Worm (Caenorhabditis elegans) whole organism, L4 larva: ENCODE measurements around the gene F58A4.6.

ENCODE experiments used
- F10B5.3 ChIP-seq: sonication (generic microtip); optimal IDR thresholded peaks from 2 replicates; lab custom pipeline; 2016; ENCODE audit warnings: mild to moderate bottlenecking, missing genetic modification characterization, missing compliant biosample characterization
- F49E8.2 ChIP-seq: sonication (generic microtip); optimal IDR thresholded peaks from 2 replicates; lab custom pipeline; 2016; ENCODE audit warnings: missing compliant biosample characterization, mild to moderate bottlenecking, missing genetic modification characterization, borderline replicate concordance
- Y75B8A.6 ChIP-seq: fragments of 200-800 bp; sonication (Bioruptor generic); IDR thresholded peaks from 2 replicates; pipeline ENCODE4 v1.3.6; 2022; ENCODE audit warnings: missing genetic modification reagents, missing genetic modification characterization, missing compliant biosample characterization
- ZK337.2 ChIP-seq: fragments of 200-800 bp; sonication (Bioruptor generic); IDR thresholded peaks from 2 replicates; pipeline ENCODE4 v1.3.6; 2022; ENCODE audit warnings: missing genetic modification reagents, missing genetic modification characterization, missing compliant biosample characterization
- ama-1 ChIP-seq: fragments of 150-350 bp; optimal IDR thresholded peaks from 2 replicates; lab custom pipeline; 2014; ENCODE audit warnings: inconsistent platforms, mixed read lengths
- ceh-20 ChIP-seq: fragments of 200-800 bp; sonication (Bioruptor generic); IDR thresholded peaks from 2 replicates; pipeline ENCODE4 v1.3.6; 2022; ENCODE audit warnings: missing genetic modification reagents, missing genetic modification characterization, missing compliant biosample characterization
- ceh-32 ChIP-seq: sonication (generic microtip); optimal IDR thresholded peaks from 2 replicates; lab custom pipeline; 2016; ENCODE audit warnings: mild to moderate bottlenecking, missing genetic modification characterization, missing compliant biosample characterization; ENCODE audit not compliant: poor library complexity
- cey-2 ChIP-seq: sonication (generic microtip); optimal IDR thresholded peaks from 3 replicates; lab custom pipeline; 2017; ENCODE audit warnings: missing genetic modification characterization, mild to moderate bottlenecking, missing compliant biosample characterization, antibody characterized with exemption, borderline replicate concordance; ENCODE audit not compliant: insufficient read depth
- ctbp-1 ChIP-seq: fragments of 200-800 bp; sonication (Bioruptor generic); IDR thresholded peaks from 2 replicates; pipeline ENCODE4 v1.3.6; 2022; ENCODE audit warnings: missing genetic modification reagents, missing genetic modification characterization, missing compliant biosample characterization
- daf-16 ChIP-seq, 3 experiments: sonication (generic microtip); optimal IDR thresholded peaks; 2 replicates each; lab custom pipeline; 2016 to 2017; ENCODE audit warnings: missing genetic modification characterization in 3 of 3, missing genetic modification reagents in 3 of 3, mild to moderate bottlenecking in 2 of 3, missing compliant biosample characterization in 2 of 3, missing biosample characterization in 1 of 3, moderate library complexity in 1 of 3
- daf-19 ChIP-seq: fragments of 200-800 bp; sonication (Bioruptor generic); conservative IDR thresholded peaks from 2 replicates; pipeline ENCODE4 v1.3.6; 2022; ENCODE audit warnings: missing genetic modification characterization, missing compliant biosample characterization
- dpl-1 ChIP-seq: fragments of 150-350 bp; optimal IDR thresholded peaks from 2 replicates; lab custom pipeline; 2014; ENCODE audit warnings: missing biosample characterization, missing genetic modification reagents, missing genetic modification characterization
- dve-1 ChIP-seq: sonication (generic microtip); optimal IDR thresholded peaks from 2 replicates; lab custom pipeline; 2017; ENCODE audit warnings: antibody characterized with exemption, mild to moderate bottlenecking, missing genetic modification characterization, missing compliant biosample characterization; ENCODE audit not compliant: insufficient read depth
- egl-43 ChIP-seq: fragments of 200-800 bp; sonication (Bioruptor generic); IDR thresholded peaks from 2 replicates; pipeline ENCODE4 v1.3.6; 2022; ENCODE audit warnings: missing genetic modification reagents, missing genetic modification characterization, missing compliant biosample characterization
- fkh-10 ChIP-seq: fragments of 150-350 bp; optimal IDR thresholded peaks from 2 replicates; lab custom pipeline; 2014; ENCODE audit warnings: missing biosample characterization, missing genetic modification reagents, missing genetic modification characterization
- fos-1 ChIP-seq: fragments of 150-350 bp; optimal IDR thresholded peaks from 2 replicates; lab custom pipeline; 2014; ENCODE audit warnings: missing biosample characterization, missing genetic modification characterization
- hif-1 ChIP-seq, 2 experiments: sonication (generic microtip); optimal IDR thresholded peaks; 2 replicates each; lab custom pipeline; 2016 to 2017; ENCODE audit warnings: missing compliant biosample characterization in 2 of 2, missing genetic modification characterization in 2 of 2, missing genetic modification reagents in 2 of 2, missing genotype in 2 of 2, mild to moderate bottlenecking in 1 of 2
- hlh-30 ChIP-seq: sonication (generic microtip); optimal IDR thresholded peaks from 2 replicates; lab custom pipeline; 2017; ENCODE audit warnings: antibody characterized with exemption, mild to moderate bottlenecking, missing genetic modification characterization, missing compliant biosample characterization; ENCODE audit not compliant: insufficient read depth
- hmg-1.1 ChIP-seq: fragments of 200-800 bp; sonication (Bioruptor generic); IDR thresholded peaks from 2 replicates; pipeline ENCODE4 v1.3.6; 2022; ENCODE audit warnings: missing genetic modification reagents, missing genetic modification characterization, missing compliant biosample characterization
- lin-13 ChIP-seq: fragments of 150-350 bp; optimal IDR thresholded peaks from 2 replicates; lab custom pipeline; 2014; ENCODE audit warnings: missing biosample characterization, missing genetic modification reagents, missing genetic modification characterization
- lin-15B ChIP-seq: fragments of 150-350 bp; sonication (generic microtip); optimal IDR thresholded peaks from 3 replicates; lab custom pipeline; 2014; ENCODE audit warnings: missing biosample characterization, missing genetic modification characterization
- lin-29 ChIP-seq: fragments of 200-800 bp; sonication (Bioruptor generic); IDR thresholded peaks from 2 replicates; pipeline ENCODE4 v1.3.6; 2022; ENCODE audit warnings: missing genetic modification reagents, missing genetic modification characterization, missing compliant biosample characterization
- lin-39 ChIP-seq: fragments of 150-350 bp; optimal IDR thresholded peaks from 2 replicates; lab custom pipeline; 2014; ENCODE audit warnings: missing biosample characterization, missing genetic modification reagents, missing genetic modification characterization
- lir-3 ChIP-seq: sonication (generic microtip); optimal IDR thresholded peaks from 2 replicates; lab custom pipeline; 2016; ENCODE audit warnings: mild to moderate bottlenecking, missing genetic modification characterization, missing compliant biosample characterization
- lsy-2 ChIP-seq, 2 experiments: fragments of 150-350 bp in 1 of 2; sonication (generic microtip) in 1 of 2; optimal IDR thresholded peaks; 2 replicates each; lab custom pipeline; 2014 to 2017; ENCODE audit warnings: missing biosample characterization in 2 of 2, missing genetic modification characterization in 2 of 2
- madf-5 ChIP-seq, 2 experiments: fragments of 200-800 bp; sonication (Bioruptor generic); IDR thresholded peaks; 2 replicates each; pipeline ENCODE4 v1.3.6; 2022; ENCODE audit warnings: missing compliant biosample characterization in 2 of 2, missing genetic modification characterization in 2 of 2
- mdl-1 ChIP-seq, 2 experiments: fragments of 150-350 bp in 1 of 2; sonication (generic microtip) in 1 of 2; optimal IDR thresholded peaks; 2 replicates each; lab custom pipeline; 2014 to 2017; ENCODE audit warnings: missing biosample characterization in 2 of 2, missing genetic modification characterization in 2 of 2
- mes-2 ChIP-seq: sonication (generic microtip); optimal IDR thresholded peaks from 2 replicates; lab custom pipeline; 2016; ENCODE audit warnings: missing genotype, mild to moderate bottlenecking, missing genetic modification characterization, missing compliant biosample characterization; ENCODE audit not compliant: poor library complexity, severe bottlenecking
- mxl-2 ChIP-seq: fragments of 200-800 bp; sonication (Bioruptor generic); conservative IDR thresholded peaks from 2 replicates; pipeline ENCODE4 v1.3.6; 2022; ENCODE audit warnings: missing genetic modification reagents, missing genetic modification characterization, missing compliant biosample characterization
- mxl-3 ChIP-seq: fragments of 200-800 bp; sonication (Bioruptor generic); optimal IDR thresholded peaks from 2 replicates; lab custom pipeline; 2018; ENCODE audit warnings: mild to moderate bottlenecking, missing genetic modification characterization, missing compliant biosample characterization
- nhr-237 ChIP-seq: sonication (generic microtip); optimal IDR thresholded peaks from 2 replicates; lab custom pipeline; 2017; ENCODE audit warnings: missing biosample characterization, missing genetic modification characterization
- nhr-25 ChIP-seq: sonication (generic microtip); optimal IDR thresholded peaks from 2 replicates; lab custom pipeline; 2017; ENCODE audit warnings: missing genetic modification characterization, mild to moderate bottlenecking, missing compliant biosample characterization, antibody characterized with exemption, moderate library complexity, borderline replicate concordance; ENCODE audit not compliant: insufficient read depth
- nhr-28 ChIP-seq: fragments of 150-350 bp; optimal IDR thresholded peaks from 2 replicates; lab custom pipeline; 2014; ENCODE audit warnings: missing biosample characterization, missing genetic modification characterization
- nhr-6 ChIP-seq: fragments of 150-350 bp; optimal IDR thresholded peaks from 2 replicates; lab custom pipeline; 2014; ENCODE audit warnings: missing biosample characterization, missing genetic modification characterization
- nhr-76 ChIP-seq: fragments of 150-350 bp; optimal IDR thresholded peaks from 2 replicates; lab custom pipeline; 2014; ENCODE audit warnings: missing biosample characterization, missing genetic modification characterization
- pqm-1 ChIP-seq: sonication (generic microtip); optimal IDR thresholded peaks from 2 replicates; lab custom pipeline; 2017; ENCODE audit warnings: missing biosample characterization, missing genetic modification characterization
- saeg-2 ChIP-seq: fragments of 200-800 bp; sonication (Bioruptor generic); IDR thresholded peaks from 2 replicates; pipeline ENCODE4 v1.3.6; 2022; ENCODE audit warnings: missing genetic modification reagents, missing genetic modification characterization, missing compliant biosample characterization
- set-16 ChIP-seq: fragments of 200-800 bp; sonication (Bioruptor generic); IDR thresholded peaks from 2 replicates; pipeline ENCODE4 v1.3.6; 2022; ENCODE audit warnings: missing genetic modification reagents, missing genetic modification characterization, missing compliant biosample characterization
- skn-1 ChIP-seq: fragments of 150-350 bp; optimal IDR thresholded peaks from 2 replicates; lab custom pipeline; 2014; ENCODE audit warnings: missing biosample characterization, missing genetic modification characterization
- snpc-1.2 ChIP-seq: fragments of 200-800 bp; sonication (Bioruptor generic); IDR thresholded peaks from 2 replicates; pipeline ENCODE4 v1.3.6; 2022; ENCODE audit warnings: missing genetic modification reagents, missing genetic modification characterization, missing compliant biosample characterization
- spr-3 ChIP-seq: fragments of 200-800 bp; sonication (Bioruptor generic); optimal IDR thresholded peaks from 2 replicates; lab custom pipeline; 2018; ENCODE audit warnings: mild to moderate bottlenecking, missing genetic modification characterization, missing compliant biosample characterization
- tra-1 ChIP-seq: fragments of 200-800 bp; sonication (Bioruptor generic); IDR thresholded peaks from 2 replicates; pipeline ENCODE4 v1.3.6; 2022; ENCODE audit warnings: missing genetic modification reagents, missing genetic modification characterization, missing compliant biosample characterization
- zfp-3 ChIP-seq: fragments of 200-800 bp; sonication (Bioruptor generic); conservative IDR thresholded peaks from 2 replicates; pipeline ENCODE4 v1.3.6; 2022; ENCODE audit warnings: missing genetic modification reagents, missing genetic modification characterization, missing compliant biosample characterization
- zip-11 ChIP-seq: fragments of 200-800 bp; sonication (Bioruptor generic); IDR thresholded peaks from 2 replicates; pipeline ENCODE4 v1.3.6; 2022; ENCODE audit warnings: missing genetic modification characterization, missing compliant biosample characterization
- ztf-7 ChIP-seq: fragments of 150-350 bp; optimal IDR thresholded peaks from 2 replicates; lab custom pipeline; 2014; ENCODE audit warnings: missing biosample characterization, missing genetic modification characterization

The F58A4.6 gene

DNA sequence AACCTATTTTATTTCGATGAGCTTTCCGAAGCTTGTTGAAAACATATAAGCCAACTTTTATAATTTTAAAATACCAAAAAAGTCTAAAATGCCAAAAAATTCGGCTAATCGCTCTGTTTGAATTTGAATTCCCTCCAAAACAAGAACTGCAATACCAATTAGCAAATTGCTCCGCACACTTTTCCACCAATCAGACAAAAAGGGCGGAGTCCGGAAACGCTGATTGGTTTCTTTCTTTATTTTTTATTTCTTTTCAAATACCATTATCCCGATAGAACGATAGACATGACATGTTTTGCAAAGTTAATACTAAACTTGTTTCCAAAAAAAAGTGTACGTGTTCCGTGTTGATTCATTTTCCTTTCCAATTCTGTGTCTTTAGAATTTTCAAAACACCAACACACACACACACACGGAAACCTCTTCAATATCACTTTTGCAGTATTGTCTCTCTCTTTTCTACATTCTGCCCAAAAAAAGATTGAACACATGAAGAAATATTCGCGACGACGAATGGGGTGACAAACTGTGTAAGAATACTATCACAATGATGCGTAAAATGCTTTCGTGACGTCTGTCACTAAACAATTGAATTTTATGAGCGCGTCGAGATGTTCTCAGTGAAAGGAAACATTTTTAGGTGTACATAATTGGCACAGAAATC, 3.4 kb downstream of the F58A4.6 start:
- TF ChIP-seq lsy-2 (tag; optimal IDR thresholded peaks at IDR 0.05; lab: Kevin White, UChicago): no peak
- no peak for TF ChIP-seq madf-5 (GFP tag; IDR thresholded peaks at IDR 0.05; lab: Robert Waterston, UW)
- peak; percentile 44 for TF ChIP-seq hlh-30
- TF ChIP-seq mes-2: peak; percentile 14
- TF ChIP-seq daf-16 (GFP tag; optimal IDR thresholded peaks at IDR 0.05; lab: Kevin White, UChicago): no peak
- TF ChIP-seq daf-16 (tag; optimal IDR thresholded peaks at IDR 0.05; lab: Kevin White, UChicago): peak; percentile 23
- peak; percentile 61 for TF ChIP-seq nhr-28 (tag; lab: Kevin White, UChicago)
- no peak for TF ChIP-seq lir-3 (tag; lab: Kevin White, UChicago)
- no peak for TF ChIP-seq F10B5.3 (tag; lab: Kevin White, UChicago)
- TF ChIP-seq dve-1 (tag; lab: Kevin White, UChicago): peak; percentile 50
- TF ChIP-seq lin-15B: no peak
- no peak for TF ChIP-seq ZK337.2 (GFP tag; lab: Robert Waterston, UW)
- peak; percentile 23 for TF ChIP-seq mxl-3 (GFP tag; lab: Kevin White, UChicago)
- no peak for TF ChIP-seq egl-43 (GFP tag; lab: Robert Waterston, UW)
- no peak for TF ChIP-seq lin-39
- no peak for TF ChIP-seq Y75B8A.6 (GFP tag; lab: Robert Waterston, UW)
- TF ChIP-seq, all 104 proteins: peak for 6

ce11 chrIII:9619079-9619761, 4.9 kb downstream of the F58A4.6 start, which contains the start of gene hlh-11:
Gene hlh-11, plus strand, starts transcription at chrIII:9619711.
- TF ChIP-seq nhr-6 (tag; lab: Kevin White, UChicago): peak; percentile 85
- peak; percentile 95 for TF ChIP-seq dve-1 (tag; lab: Kevin White, UChicago)
- peak; percentile 57 for TF ChIP-seq pqm-1 (tag; lab: Kevin White, UChicago)
- TF ChIP-seq daf-19 (GFP tag; lab: Robert Waterston, UW): no peak
- TF ChIP-seq tra-1 (GFP tag; lab: Robert Waterston, UW): peak; percentile 61; the same call in 1 of the 2 replicates
- TF ChIP-seq nhr-237 (tag; lab: Kevin White, UChicago): peak; percentile 64
- peak; percentile 54 to 75 for TF ChIP-seq hif-1 (tag; optimal IDR thresholded peaks at IDR 0.05; lab: Kevin White, UChicago)
- TF ChIP-seq lin-29 (GFP tag; lab: Robert Waterston, UW): peak; percentile 33; the same call in 1 of the 2 replicates
- no peak for TF ChIP-seq ama-1 (lab: Kevin White, UChicago)
- TF ChIP-seq hmg-1.1: peak; percentile 89
- TF ChIP-seq skn-1: peak; percentile 13
- peak; percentile 92 to 99 for TF ChIP-seq mdl-1 (tag; optimal IDR thresholded peaks at IDR 0.05; lab: Kevin White, UChicago)
- peak; percentile 38 for TF ChIP-seq lin-13
- TF ChIP-seq zip-11: no peak
- peak; percentile 64 for TF ChIP-seq dpl-1 (GFP tag; lab: Kevin White, UChicago)
- peak; percentile 10 for TF ChIP-seq nhr-76 (tag; lab: Kevin White, UChicago)
- peak; percentile 64 for TF ChIP-seq cey-2 (tag; lab: Kevin White, UChicago)
- TF ChIP-seq fkh-10 (GFP tag; lab: Kevin White, UChicago): peak; percentile 89
- peak; percentile 93 for TF ChIP-seq set-16 (GFP tag; lab: Robert Waterston, UW)
- TF ChIP-seq saeg-2: no peak
- TF ChIP-seq lsy-2 (tag; optimal IDR thresholded peaks at IDR 0.05; lab: Kevin White, UChicago): peak; percentile 85 to 90
- TF ChIP-seq nhr-28 (tag; lab: Kevin White, UChicago): peak; percentile 83
- TF ChIP-seq ctbp-1 (GFP tag; lab: Robert Waterston, UW): peak; percentile 91
- TF ChIP-seq zfp-3 (GFP tag; lab: Robert Waterston, UW): peak; percentile 61
- peak; percentile 68 for TF ChIP-seq mxl-2 (GFP tag; lab: Robert Waterston, UW)
- peak; percentile 22 for TF ChIP-seq spr-3 (GFP tag; lab: Kevin White, UChicago)
- peak; percentile 53 for TF ChIP-seq mes-2
- TF ChIP-seq ztf-7 (tag; lab: Kevin White, UChicago): no peak
- TF ChIP-seq fos-1: no peak
- peak; percentile 86 for TF ChIP-seq nhr-25
- no peak for TF ChIP-seq ceh-32 (tag; lab: Kevin White, UChicago)
- TF ChIP-seq snpc-1.2 (GFP tag; lab: Robert Waterston, UW): 0 out of 2 replicates have a peak, but pooled peaks have one; percentile 13
- TF ChIP-seq ceh-20 (GFP tag; lab: Robert Waterston, UW): peak; percentile 64
- no peak for TF ChIP-seq F49E8.2 (tag; lab: Kevin White, UChicago)
